Fruit fly (Drosophila melanogaster) whole organism, embryonic: Measurements from ENCODE around the gene Acp36DE.

Experiments
- CG10267 ChIP-seq: fragments of 200-800 bp; sonication (Bioruptor generic); optimal IDR thresholded peaks from 2 replicates; lab custom pipeline; 2018; ENCODE audit warnings: missing biosample characterization, mild to moderate bottlenecking, missing genetic modification characterization, moderate library complexity
- CG11560 ChIP-seq: fragments of 200-800 bp; sonication (Bioruptor generic); IDR thresholded peaks from 3 replicates; pipeline ENCODE4 v1.3.6; 2022; ENCODE audit warnings: missing biosample characterization, missing genetic modification characterization
- CG1529 ChIP-seq: fragments of 200-800 bp; sonication (Bioruptor generic); optimal IDR thresholded peaks from 3 replicates; lab custom pipeline; 2018; ENCODE audit warnings: missing biosample characterization, missing genetic modification characterization
- CG2120 ChIP-seq: fragments of 200-800 bp; sonication (Bioruptor generic); optimal IDR thresholded peaks from 3 replicates; lab custom pipeline; 2016; ENCODE audit warnings: missing biosample characterization, missing genetic modification characterization
- CG6854 ChIP-seq: fragments of 200-800 bp; sonication (Bioruptor generic); optimal IDR thresholded peaks from 3 replicates; lab custom pipeline; 2017; ENCODE audit warnings: missing biosample characterization, mild to moderate bottlenecking, missing genetic modification characterization
- Dek ChIP-seq: fragments of 200-800 bp; sonication (Bioruptor generic); optimal IDR thresholded peaks from 3 replicates; lab custom pipeline; 2019; ENCODE audit warnings: missing biosample characterization, mild to moderate bottlenecking, missing genetic modification characterization, moderate library complexity
- Sin3A ChIP-seq: fragments of >200 bp; optimal IDR thresholded peaks from 2 replicates; lab custom pipeline; 2018
- cato ChIP-seq: fragments of 200-800 bp; sonication (Bioruptor generic); optimal IDR thresholded peaks from 2 replicates; lab custom pipeline; 2016; ENCODE audit warnings: missing biosample characterization, missing genetic modification characterization, borderline replicate concordance
- chm ChIP-seq: fragments of 200-800 bp; sonication (Bioruptor generic); IDR thresholded peaks from 2 replicates; pipeline ENCODE4 v1.3.6; 2022; ENCODE audit warnings: missing biosample characterization, missing genetic modification characterization
- h ChIP-seq: fragments of >200 bp; optimal IDR thresholded peaks from 2 replicates; lab custom pipeline; 2017
- scrt ChIP-seq: fragments of 200-800 bp; sonication (Bioruptor generic); optimal IDR thresholded peaks from 2 replicates; lab custom pipeline; 2018; ENCODE audit warnings: missing biosample characterization, mild to moderate bottlenecking, missing genetic modification characterization, moderate library complexity

- TF ChIP-seq Dek (tag; lab: Kevin White, UChicago) (no peak), CG1529 (GFP tag; lab: Kevin White, UChicago) (no peak), cato (GFP tag; lab: Kevin White, UChicago) (no peak), chm (GFP tag; lab: Robert Waterston, UW) (no peak), h (lab: Kevin White, UChicago) (no peak), CG11560 (tag; lab: Robert Waterston, UW) (no peak), CG2120 (GFP tag; lab: Kevin White, UChicago) (no peak), CG6854 (no peak), Sin3A (lab: Kevin White, UChicago) (no peak), CG10267 (tag; lab: Kevin White, UChicago) (no peak), scrt (GFP tag; lab: Kevin White, UChicago) (no peak)
Observed at dm6 chr2L:18307823-18308222, 51.0 kb downstream of the Acp36DE start.
